Worm (Caenorhabditis elegans): Measurements from ENCODE around the gene T22C8.1.

T22C8.1 gene

ce11 chrII:8566039-8566438, 46.5 kb upstream of the T22C8.1 start, which contains the start of gene stc-1 (continued):
- peak; percentile 35 for TF ChIP-seq nhr-85 (tag)
- TF ChIP-seq sptf-1 (tag; optimal IDR thresholded peaks at IDR 0.05), result no peak
- TF ChIP-seq zag-1 (tag; optimal IDR thresholded peaks at IDR 0.05), result no peak
- no peak for TF ChIP-seq nhr-11 (tag; optimal IDR thresholded peaks at IDR 0.05)
- TF ChIP-seq lsy-2 (tag; optimal IDR thresholded peaks at IDR 0.05), result peak; percentile 6 to 69
- TF ChIP-seq lin-39 (tag; optimal IDR thresholded peaks at IDR 0.05), result no peak
- no peak for TF ChIP-seq unc-86 (tag; optimal IDR thresholded peaks at IDR 0.05)

- TF ChIP-seq lin-13 (GFP tag; optimal IDR thresholded peaks at IDR 0.05), result no peak
- TF ChIP-seq pqm-1 (tag; optimal IDR thresholded peaks at IDR 0.05), result peak; percentile 57
- TF ChIP-seq efl-1 (optimal IDR thresholded peaks at IDR 0.05), result no peak
- peak in 1 of 2 experiments; percentile 92 for TF ChIP-seq efl-1 (GFP tag; optimal IDR thresholded peaks at IDR 0.05 in 1 of 2)
- TF ChIP-seq lin-35 (GFP tag; optimal IDR thresholded peaks at IDR 0.05), result peak in 1 of 2 experiments; percentile 54
- TF ChIP-seq dpl-1 (GFP tag; optimal IDR thresholded peaks at IDR 0.05), result peak in 1 of 3 experiments; percentile 27
- no peak for TF ChIP-seq snu-23 (GFP tag; optimal IDR thresholded peaks at IDR 0.05)
- TF ChIP-seq jun-1 (tag; optimal IDR thresholded peaks at IDR 0.05), result peak; percentile 30
- peak; percentile 16 for TF ChIP-seq tlp-1 (tag; optimal IDR thresholded peaks at IDR 0.05)
- no peak for TF ChIP-seq ceh-63 (GFP tag; optimal IDR thresholded peaks at IDR 0.05)
- peak; percentile 85 for TF ChIP-seq elt-2 (tag; optimal IDR thresholded peaks at IDR 0.05)
- TF ChIP-seq mep-1 (tag; optimal IDR thresholded peaks at IDR 0.05), result no peak
- TF ChIP-seq lsy-2 (tag; optimal IDR thresholded peaks at IDR 0.05), result peak in 1 of 2 experiments; percentile 13
- peak; percentile 1 for TF ChIP-seq ama-1 (optimal IDR thresholded peaks at IDR 0.05)
Observed at ce11 chrII:8566806-8567266, 45.7 kb upstream of the T22C8.1 start, which contains the start of gene F54C9.3. Gene F54C9.3 (minus strand): TSS chrII:8566856.

- TF ChIP-seq nhr-85 (tag) (no peak), efl-3 (GFP tag; optimal IDR thresholded peaks at IDR 0.05) (no peak), mef-2 (tag; optimal IDR thresholded peaks at IDR 0.05) (no peak), lin-35 (GFP tag; optimal IDR thresholded peaks at IDR 0.05) (no peak), nhr-237 (tag; optimal IDR thresholded peaks at IDR 0.05) (no peak), jun-1 (tag; optimal IDR thresholded peaks at IDR 0.05) (no peak)
Observed at ce11 chrII:8568234-8568969, 44.2 kb upstream of the T22C8.1 start.

ce11 chrII:8569038-8569977, 43.3 kb upstream of the T22C8.1 start, which contains the start of the genes col-38 and rpl-5:
Gene col-38 (minus strand): TSS chrII:8569088.
Gene rpl-5 (plus strand): TSS chrII:8569927.
- TF ChIP-seq nhr-85 (tag) (peak; percentile 91), nhr-71 (tag; optimal IDR thresholded peaks at IDR 0.05) (peak; percentile 94), egl-27 (tag; optimal IDR thresholded peaks at IDR 0.05) (no peak), mep-1 (tag; optimal IDR thresholded peaks at IDR 0.05) (peak; percentile 98), tlp-1 (tag; optimal IDR thresholded peaks at IDR 0.05) (no peak), elt-3 (tag; optimal IDR thresholded peaks at IDR 0.05) (peak in 4 of 6 experiments; percentile 11 to 91 (median 82)), sox-4 (tag; optimal IDR thresholded peaks at IDR 0.05) (peak; percentile 30), dsc-1 (tag; optimal IDR thresholded peaks at IDR 0.05) (peak; percentile 82), nhr-19 (GFP tag; conservative IDR thresholded peaks at IDR 0.05) (peak; percentile 88), hpl-2 (GFP tag; optimal IDR thresholded peaks at IDR 0.05) (peak; percentile 45), nhr-28 (tag; optimal IDR thresholded peaks at IDR 0.05) (no peak), lin-14 (GFP tag; optimal IDR thresholded peaks at IDR 0.05) (peak; percentile 93), snu-23 (GFP tag; optimal IDR thresholded peaks at IDR 0.05) (peak; percentile 95), xbp-1 (tag; optimal IDR thresholded peaks at IDR 0.05) (peak; percentile 95), ces-1 (GFP tag; optimal IDR thresholded peaks at IDR 0.05) (no peak), lin-13 (GFP tag; optimal IDR thresholded peaks at IDR 0.05) (peak; percentile 87), zip-4 (GFP tag; optimal IDR thresholded peaks at IDR 0.05) (peak; percentile 47), alr-1 (tag; optimal IDR thresholded peaks at IDR 0.05; ENCODE audit: borderline replicate concordance) (no peak), nhr-12 (tag; optimal IDR thresholded peaks at IDR 0.05) (no peak), pax-3 (tag; optimal IDR thresholded peaks at IDR 0.05) (peak; percentile 82), ceh-88 (GFP tag; IDR thresholded peaks at IDR 0.05) (peak; percentile 79), nhr-237 (tag; optimal IDR thresholded peaks at IDR 0.05) (peak; percentile 78), sup-37 (GFP tag; optimal IDR thresholded peaks at IDR 0.05) (no peak), rnt-1 (tag; optimal IDR thresholded peaks at IDR 0.05) (peak; percentile 92), zag-1 (tag; optimal IDR thresholded peaks at IDR 0.05) (no peak), lir-3 (tag; optimal IDR thresholded peaks at IDR 0.05; ENCODE audit: poor library complexity) (peak; percentile 73), C16A3.4 (tag; optimal IDR thresholded peaks at IDR 0.05) (peak; percentile 96)
